Worm (Caenorhabditis elegans): ENCODE measurements around the gene B0303.7.
A peak's percentile ranks its signal among the peaks of the same experiment; 100 is the strongest.

Gene B0303.7

DNA sequence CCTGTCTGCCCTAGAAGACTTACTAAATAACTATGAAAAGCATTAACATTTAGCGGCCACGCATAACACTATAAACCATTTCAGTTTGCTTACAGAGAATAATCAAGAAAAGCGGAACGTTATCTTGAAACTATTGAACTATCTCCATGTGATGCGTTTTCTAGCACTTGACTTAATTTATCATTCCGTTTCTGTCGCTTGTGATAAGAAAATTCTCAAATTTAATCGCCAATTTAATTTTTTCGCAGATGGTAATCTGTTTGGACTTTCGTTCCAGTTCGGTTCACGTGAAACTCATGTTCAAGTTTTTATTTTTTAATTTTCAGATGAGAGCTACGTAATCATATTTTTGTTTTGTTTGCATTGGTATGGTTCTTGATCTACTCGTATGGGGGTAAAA, 36.5 kb upstream of the B0303.7 start (continued):
- TF ChIP-seq tbx-2 (tag; optimal IDR thresholded peaks at IDR 0.05): no peak
- no peak for TF ChIP-seq egl-13 (tag; optimal IDR thresholded peaks at IDR 0.05)
- TF ChIP-seq nhr-77 (tag; optimal IDR thresholded peaks at IDR 0.05): no peak
- no peak for TF ChIP-seq mef-2 (tag; optimal IDR thresholded peaks at IDR 0.05)
- no peak for TF ChIP-seq C34B4.2 (tag; optimal IDR thresholded peaks at IDR 0.05)
- TF ChIP-seq fkh-4 (tag; optimal IDR thresholded peaks at IDR 0.05; ENCODE audit: borderline replicate concordance): no peak
- TF ChIP-seq elt-2 (tag; optimal IDR thresholded peaks at IDR 0.05): peak; percentile 92
- no peak for TF ChIP-seq vab-15 (tag; optimal IDR thresholded peaks at IDR 0.05)
- peak; percentile 27 for TF ChIP-seq nhr-90 (tag; optimal IDR thresholded peaks at IDR 0.05; ENCODE audit: poor library complexity)
- TF ChIP-seq nhr-71 (tag; optimal IDR thresholded peaks at IDR 0.05): peak; percentile 38
- TF ChIP-seq egl-27 (tag; optimal IDR thresholded peaks at IDR 0.05): no peak
- TF ChIP-seq aha-1 (tag; optimal IDR thresholded peaks at IDR 0.05): no peak
- peak; percentile 78 for TF ChIP-seq tlp-1 (tag; optimal IDR thresholded peaks at IDR 0.05)
- no peak for TF ChIP-seq nhr-84 (tag; optimal IDR thresholded peaks at IDR 0.05)
- no peak for TF ChIP-seq pag-3 (tag; optimal IDR thresholded peaks at IDR 0.05; ENCODE audit: borderline replicate concordance, insufficient read depth)
- TF ChIP-seq dsc-1 (tag; optimal IDR thresholded peaks at IDR 0.05): no peak
- TF ChIP-seq F16B12.6 (tag; optimal IDR thresholded peaks at IDR 0.05): no peak
- TF ChIP-seq nhr-11 (tag; optimal IDR thresholded peaks at IDR 0.05): no peak
- TF ChIP-seq unc-98 (GFP tag; IDR thresholded peaks at IDR 0.05): no peak
- TF ChIP-seq ceh-8 (GFP tag; optimal IDR thresholded peaks at IDR 0.05): no peak
- no peak for TF ChIP-seq nhr-47 (tag; optimal IDR thresholded peaks at IDR 0.05)
- no peak for TF ChIP-seq fos-1 (tag; optimal IDR thresholded peaks at IDR 0.05)
- no peak for TF ChIP-seq pax-3 (tag; optimal IDR thresholded peaks at IDR 0.05)
- TF ChIP-seq ceh-90 (tag; optimal IDR thresholded peaks at IDR 0.05): no peak
- no peak for TF ChIP-seq lin-39 (tag; optimal IDR thresholded peaks at IDR 0.05)
- no peak for TF ChIP-seq ztf-11 (tag; optimal IDR thresholded peaks at IDR 0.05)
- TF ChIP-seq hlh-4 (tag; optimal IDR thresholded peaks at IDR 0.05): no peak
- TF ChIP-seq aly-2 (tag; optimal IDR thresholded peaks at IDR 0.05): no peak
- TF ChIP-seq nhr-237 (tag; optimal IDR thresholded peaks at IDR 0.05): no peak
- TF ChIP-seq grh-1 (GFP tag; IDR thresholded peaks at IDR 0.05): no peak
- no peak for TF ChIP-seq ceh-63 (GFP tag; optimal IDR thresholded peaks at IDR 0.05)
- TF ChIP-seq nhr-85 (tag): peak; percentile 23
- TF ChIP-seq ceh-82 (tag; optimal IDR thresholded peaks at IDR 0.05): no peak
- TF ChIP-seq zip-4 (GFP tag; optimal IDR thresholded peaks at IDR 0.05): no peak

DNA sequence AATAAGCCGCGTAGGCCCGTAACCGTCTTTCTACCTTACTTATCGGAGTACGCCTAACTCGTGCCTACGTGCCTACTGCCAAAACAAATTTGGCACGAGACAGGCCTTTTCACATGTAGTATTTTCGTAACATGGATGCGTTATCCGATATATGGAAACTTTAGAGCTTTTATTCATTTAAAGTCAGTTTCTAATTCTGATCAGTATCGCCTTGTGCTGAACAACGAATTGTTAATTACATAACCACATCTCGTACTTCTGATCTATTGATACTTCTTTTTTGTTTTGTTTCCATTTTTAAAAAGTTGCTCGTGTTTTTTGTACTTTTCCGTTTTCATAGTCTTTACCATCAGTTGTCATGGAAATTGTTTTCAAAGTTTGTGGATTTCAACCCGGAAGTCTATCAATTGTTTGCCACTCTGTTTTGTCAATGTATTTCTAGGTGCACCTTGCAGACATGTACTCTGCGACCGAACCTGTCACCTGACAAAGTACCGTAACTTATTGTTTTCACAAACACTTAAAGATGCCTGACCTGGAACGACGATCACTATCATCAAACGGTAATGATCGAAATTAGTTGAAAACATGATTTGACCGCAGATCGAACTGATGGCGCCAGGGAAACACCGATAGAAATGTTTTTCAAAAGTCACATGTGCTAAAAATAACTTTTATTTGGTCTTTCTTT, 35.6 kb upstream of the B0303.7 start:
- TF ChIP-seq Y116A8C.19 (tag; optimal IDR thresholded peaks at IDR 0.05; ENCODE audit: borderline replicate concordance) (no peak), efl-1 (optimal IDR thresholded peaks at IDR 0.05) (no peak), efl-1 (GFP tag; optimal IDR thresholded peaks at IDR 0.05 in 1 of 2) (peak in 1 of 2 experiments; percentile 92)

DNA sequence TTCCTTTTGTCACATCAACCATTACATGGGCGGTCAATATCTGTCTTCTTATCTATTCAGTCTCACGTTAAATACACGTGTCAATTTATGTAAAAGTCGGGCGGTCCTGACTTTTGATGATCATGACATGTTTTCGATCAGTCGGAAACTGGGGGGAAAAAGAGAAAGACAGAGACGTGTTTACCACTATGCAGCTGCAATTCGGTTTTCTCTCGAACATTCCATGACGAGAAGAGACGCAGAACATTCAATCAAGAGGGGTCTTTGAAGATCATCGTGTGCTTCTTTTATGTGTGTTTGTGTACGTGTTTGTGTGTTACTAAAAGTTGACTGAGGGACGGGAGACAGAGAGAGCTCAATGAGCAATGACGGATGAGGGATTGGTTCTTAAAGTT, 35.1 kb upstream of the B0303.7 start:
- TF ChIP-seq fos-1 (tag; optimal IDR thresholded peaks at IDR 0.05) (peak; percentile 83), pqm-1 (tag; optimal IDR thresholded peaks at IDR 0.05) (no peak), unc-30 (tag; optimal IDR thresholded peaks at IDR 0.05) (no peak), lin-14 (GFP tag; optimal IDR thresholded peaks at IDR 0.05) (peak; percentile 98), pax-3 (tag; optimal IDR thresholded peaks at IDR 0.05) (no peak), nhr-71 (tag; optimal IDR thresholded peaks at IDR 0.05) (peak; percentile 99), unc-130 (tag; optimal IDR thresholded peaks at IDR 0.05) (peak; percentile 96), lin-39 (tag; optimal IDR thresholded peaks at IDR 0.05) (peak; percentile 32), dsc-1 (tag; optimal IDR thresholded peaks at IDR 0.05) (peak; percentile 87), nhr-237 (tag; optimal IDR thresholded peaks at IDR 0.05) (peak; percentile 66), hlh-17 (GFP tag; optimal IDR thresholded peaks at IDR 0.05; ENCODE audit: borderline replicate concordance) (no peak), efl-1 (optimal IDR thresholded peaks at IDR 0.05) (peak; percentile 57 to 65), efl-1 (GFP tag; optimal IDR thresholded peaks at IDR 0.05 in 1 of 2) (peak; percentile 47 to 95), lsy-2 (tag; optimal IDR thresholded peaks at IDR 0.05) (peak; percentile 80 to 90), zag-1 (tag; optimal IDR thresholded peaks at IDR 0.05) (no peak), aha-1 (tag; optimal IDR thresholded peaks at IDR 0.05) (peak; percentile 34), ceh-63 (GFP tag; optimal IDR thresholded peaks at IDR 0.05) (no peak), skn-1 (tag; optimal IDR thresholded peaks at IDR 0.05) (peak; percentile 55), nhr-77 (tag; optimal IDR thresholded peaks at IDR 0.05) (peak; percentile 89), egl-27 (tag; optimal IDR thresholded peaks at IDR 0.05) (peak; percentile 49 to 55), ets-5 (GFP tag; IDR thresholded peaks at IDR 0.05) (no peak), snpc-4 (tag; optimal IDR thresholded peaks at IDR 0.05) (peak; percentile 76), nhr-11 (tag; optimal IDR thresholded peaks at IDR 0.05) (no peak), nhr-20 (tag; optimal IDR thresholded peaks at IDR 0.05) (peak; percentile 98), nhr-85 (tag) (peak; percentile 99), ceh-82 (tag; optimal IDR thresholded peaks at IDR 0.05) (peak; percentile 24 to 56 (median 47))
